Fruit fly (Drosophila melanogaster): ENCODE data around the gene CG5565.

dm6 chr2L:1359690-1360089 lies 4.0 kb upstream of the CG5565 start, which contains the start of gene CG31659:
- TF ChIP-seq Hr78 (GFP tag; optimal IDR thresholded peaks at IDR 0.05) (no peak), Dif (GFP tag; optimal IDR thresholded peaks at IDR 0.05; ENCODE audit: partially characterized antibody) (no peak), foxo (GFP tag; optimal IDR thresholded peaks at IDR 0.05) (no peak), brk (GFP tag; optimal IDR thresholded peaks at IDR 0.05) (no peak), psq (GFP tag; optimal IDR thresholded peaks at IDR 0.05) (no peak), dmrt93B (GFP tag; optimal IDR thresholded peaks at IDR 0.05) (no peak)
